Fruit fly (Drosophila melanogaster) whole organism, prepupa: ENCODE data around the gene ETHR.

Source experiments
- CG11762 ChIP-seq: fragments of 200-800 bp; sonication (Bioruptor generic); optimal IDR thresholded peaks from 3 replicates; lab custom pipeline; 2016; ENCODE audit warnings: missing biosample characterization, missing genetic modification characterization; ENCODE audit not compliant: insufficient read depth
- CG11902 ChIP-seq: fragments of 200-800 bp; sonication (Bioruptor generic); optimal IDR thresholded peaks from 3 replicates; lab custom pipeline; 2016; ENCODE audit warnings: missing biosample characterization, missing genetic modification characterization
- CG15336 ChIP-seq: fragments of 200-800 bp; sonication (Bioruptor generic); IDR thresholded peaks from 2 replicates; pipeline ENCODE4 v1.3.6; 2022; ENCODE audit warnings: missing biosample characterization, missing genetic modification characterization
- CG3032 ChIP-seq: fragments of 200-800 bp; optimal IDR thresholded peaks from 2 replicates; lab custom pipeline; 2019; ENCODE audit warnings: missing biosample characterization, mild to moderate bottlenecking, missing genetic modification characterization, moderate library complexity
- CG31627 ChIP-seq: fragments of 200-800 bp; sonication (Bioruptor generic); optimal IDR thresholded peaks from 3 replicates; lab custom pipeline; 2016; ENCODE audit warnings: missing biosample characterization, missing genetic modification characterization
- CG32006 ChIP-seq: fragments of 200-800 bp; sonication (Bioruptor generic); optimal IDR thresholded peaks from 3 replicates; lab custom pipeline; 2017; ENCODE audit warnings: missing biosample characterization, mild to moderate bottlenecking, missing genetic modification characterization
- CG34406 ChIP-seq: fragments of 200-800 bp; sonication (Bioruptor generic); optimal IDR thresholded peaks from 3 replicates; lab custom pipeline; 2016; ENCODE audit warnings: missing biosample characterization, missing genetic modification characterization
- CG4318 ChIP-seq: fragments of 200-800 bp; sonication (Bioruptor generic); optimal IDR thresholded peaks from 3 replicates; lab custom pipeline; 2017; ENCODE audit warnings: missing biosample characterization, mild to moderate bottlenecking, missing genetic modification characterization
- CG6163 ChIP-seq: fragments of 200-800 bp; sonication (Bioruptor generic); IDR thresholded peaks from 3 replicates; pipeline ENCODE4 v1.3.6; 2022; ENCODE audit warnings: missing biosample characterization, missing genetic modification characterization
- CG6276 ChIP-seq: fragments of 200-800 bp; sonication (Bioruptor generic); optimal IDR thresholded peaks from 2 replicates; lab custom pipeline; 2017; ENCODE audit warnings: missing biosample characterization, mild to moderate bottlenecking, missing genetic modification characterization
- CG6792 ChIP-seq: fragments of 200-800 bp; sonication (Bioruptor generic); optimal IDR thresholded peaks from 3 replicates; lab custom pipeline; 2016; ENCODE audit warnings: missing biosample characterization, missing genetic modification characterization
- CG6808 ChIP-seq: fragments of 200-800 bp; sonication (Bioruptor generic); optimal IDR thresholded peaks from 3 replicates; lab custom pipeline; 2017; ENCODE audit warnings: missing biosample characterization, missing genetic modification characterization, mild to moderate bottlenecking, moderate library complexity, missing genetic modification reagents
- CG8119 ChIP-seq: fragments of 200-800 bp; sonication (Bioruptor generic); IDR thresholded peaks from 3 replicates; pipeline ENCODE4 v1.3.6; 2022; ENCODE audit warnings: missing biosample characterization, missing genetic modification characterization
- CG8632 ChIP-seq: fragments of 200-800 bp; sonication (Bioruptor generic); optimal IDR thresholded peaks from 3 replicates; lab custom pipeline; 2016; ENCODE audit warnings: missing biosample characterization, missing genetic modification characterization
- Eip75B ChIP-seq: fragments of 200-800 bp; sonication (Bioruptor generic); optimal IDR thresholded peaks from 3 replicates; lab custom pipeline; 2016; ENCODE audit warnings: missing biosample characterization, missing genetic modification characterization
- Eip78C ChIP-seq: fragments of 200-800 bp; sonication (Bioruptor generic); peaks from one replicate; lab custom pipeline; 2016; ENCODE audit warnings: missing biosample characterization, missing genetic modification characterization
- Ets96B ChIP-seq: fragments of 200-800 bp; optimal IDR thresholded peaks from 2 replicates; lab custom pipeline; 2019; ENCODE audit warnings: missing biosample characterization, mild to moderate bottlenecking, missing genetic modification characterization, moderate library complexity
- Hr38 ChIP-seq: sonication (Bioruptor generic); optimal IDR thresholded peaks from 2 replicates; lab custom pipeline; 2016; ENCODE audit warnings: missing biosample characterization, missing genetic modification characterization
- Hr4 ChIP-seq: fragments of 200-800 bp; sonication (Bioruptor generic); optimal IDR thresholded peaks from 3 replicates; lab custom pipeline; 2016; ENCODE audit warnings: missing biosample characterization, missing genetic modification characterization
- Sox102F ChIP-seq: fragments of 200-800 bp; sonication (Bioruptor generic); optimal IDR thresholded peaks from 2 replicates; lab custom pipeline; 2016; ENCODE audit warnings: missing biosample characterization, mild to moderate bottlenecking, missing genetic modification characterization
- achi ChIP-seq: fragments of 200-800 bp; sonication (Bioruptor generic); optimal IDR thresholded peaks from 3 replicates; lab custom pipeline; 2016; ENCODE audit warnings: missing biosample characterization, missing genetic modification characterization
- cyc ChIP-seq: fragments of 200-800 bp; sonication (Bioruptor generic); optimal IDR thresholded peaks from 3 replicates; lab custom pipeline; 2016; ENCODE audit warnings: missing biosample characterization, missing genetic modification characterization
- fd59A ChIP-seq: fragments of 200-800 bp; sonication (Bioruptor generic); optimal IDR thresholded peaks from 2 replicates; lab custom pipeline; 2017; ENCODE audit warnings: missing biosample characterization, mild to moderate bottlenecking, missing genetic modification characterization, missing genetic modification reagents
- fd85E ChIP-seq: fragments of 200-800 bp; sonication (Bioruptor generic); optimal IDR thresholded peaks from 3 replicates; lab custom pipeline; 2016; ENCODE audit warnings: missing biosample characterization, missing genetic modification characterization
- fkh ChIP-seq: fragments of 200-800 bp; sonication (Bioruptor generic); optimal IDR thresholded peaks from 3 replicates; lab custom pipeline; 2017; ENCODE audit warnings: missing biosample characterization, mild to moderate bottlenecking, missing genetic modification characterization, moderate library complexity
- lz ChIP-seq: fragments of 200-800 bp; sonication (Bioruptor generic); optimal IDR thresholded peaks from 3 replicates; lab custom pipeline; 2016; ENCODE audit warnings: missing biosample characterization, missing genetic modification characterization
- net ChIP-seq: fragments of 200-800 bp; sonication (Bioruptor generic); optimal IDR thresholded peaks from 3 replicates; lab custom pipeline; 2016; ENCODE audit warnings: missing biosample characterization, missing genetic modification characterization
- pdm3 ChIP-seq: fragments of 200-800 bp; sonication (Bioruptor generic); optimal IDR thresholded peaks from 3 replicates; lab custom pipeline; 2016; ENCODE audit warnings: missing biosample characterization, missing genetic modification characterization
- salr ChIP-seq, 2 experiments: fragments of 200-800 bp; sonication (Bioruptor generic); optimal IDR thresholded peaks; 3 replicates each; lab custom pipeline; 2016 to 2018; ENCODE audit warnings: missing biosample characterization in 2 of 2, missing genetic modification characterization in 2 of 2, mild to moderate bottlenecking in 1 of 2

Gene ETHR

DNA sequence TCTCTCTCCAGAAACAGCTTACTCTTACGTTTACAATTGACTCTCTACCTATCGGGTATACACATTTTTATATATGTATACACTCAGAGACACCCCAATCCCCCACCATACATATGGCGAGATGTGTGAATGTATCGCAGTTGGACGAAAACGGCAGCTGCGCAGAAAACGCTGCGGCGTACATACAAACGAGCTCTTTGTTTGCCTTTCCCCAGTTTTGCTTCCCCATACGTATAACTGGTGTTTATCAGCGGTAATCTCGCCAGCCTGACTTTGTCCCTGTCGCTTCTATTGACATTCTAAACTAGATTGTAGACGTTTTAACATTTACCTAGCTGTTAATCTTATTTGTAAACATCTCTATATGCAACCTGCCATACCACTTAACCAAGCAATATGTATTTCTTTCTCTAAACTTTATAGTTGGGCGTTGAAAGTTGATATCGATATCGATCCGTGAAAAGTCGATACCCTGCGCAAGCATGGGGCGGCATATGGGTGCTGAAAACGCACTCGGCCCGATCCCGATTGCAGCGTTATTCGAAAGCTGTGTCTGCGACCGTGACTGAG lies 50.7 kb downstream of the ETHR start (continued):
- no peak for TF ChIP-seq CG11762 (GFP tag; lab: Kevin White, UChicago)
- no peak for TF ChIP-seq lz (GFP tag; lab: Kevin White, UChicago)
- TF ChIP-seq CG11902 (GFP tag; lab: Kevin White, UChicago) = no peak
- TF ChIP-seq CG31627 (GFP tag; lab: Kevin White, UChicago) = no peak
- no peak for TF ChIP-seq CG8119
- no peak for TF ChIP-seq fd85E (GFP tag; lab: Kevin White, UChicago)
- TF ChIP-seq fd59A (GFP tag; lab: Kevin White, UChicago) = no peak
- TF ChIP-seq Hr38 = no peak
- TF ChIP-seq CG6276 (GFP tag; lab: Kevin White, UChicago) = peak; percentile 40
- no peak for TF ChIP-seq Eip75B (GFP tag; lab: Kevin White, UChicago)
- TF ChIP-seq CG6808 (GFP tag; lab: Kevin White, UChicago) = peak; percentile 24
- TF ChIP-seq cyc (GFP tag; lab: Kevin White, UChicago) = no peak
- TF ChIP-seq net (GFP tag; lab: Kevin White, UChicago) = peak; percentile 33
- no peak for TF ChIP-seq pdm3 (GFP tag; lab: Kevin White, UChicago)
- TF ChIP-seq CG15336 (GFP tag; lab: Robert Waterston, UW) = no peak
- TF ChIP-seq CG8632 (GFP tag; lab: Kevin White, UChicago) = no peak
- TF ChIP-seq salr (GFP tag; optimal IDR thresholded peaks at IDR 0.05; lab: Kevin White, UChicago) = no peak
- no peak for TF ChIP-seq Sox102F (GFP tag; lab: Kevin White, UChicago)
- TF ChIP-seq Eip78C (GFP tag; lab: Kevin White, UChicago) = peak; percentile 78
- TF ChIP-seq CG4318 (GFP tag; lab: Kevin White, UChicago) = no peak
- peak; percentile 14 for TF ChIP-seq CG3032 (tag; lab: Kevin White, UChicago)
- TF ChIP-seq Ets96B (tag; lab: Kevin White, UChicago) = no peak
- TF ChIP-seq fkh (GFP tag; lab: Kevin White, UChicago) = peak; percentile 99
- no peak for TF ChIP-seq CG6792 (GFP tag; lab: Kevin White, UChicago)
- TF ChIP-seq CG32006 (GFP tag; lab: Kevin White, UChicago) = peak; percentile 19
- TF ChIP-seq CG34406 = peak; percentile 13
- TF ChIP-seq Hr4 (GFP tag; lab: Kevin White, UChicago) = no peak
- no peak for TF ChIP-seq CG6163 (GFP tag; lab: Robert Waterston, UW)
- TF ChIP-seq achi (GFP tag; lab: Kevin White, UChicago) = no peak
- TF ChIP-seq, all 60 proteins: peak for 20
